Worm (Caenorhabditis elegans) whole organism, young adult: Measurements from ENCODE around the gene dao-4.

Source experiments
- C17E4.6 ChIP-seq: fragments of 200-800 bp; sonication (Bioruptor generic); IDR thresholded peaks from 2 replicates; pipeline ENCODE4 v1.3.6; 2022; ENCODE audit warnings: missing genetic modification reagents, missing genetic modification characterization, missing compliant biosample characterization
- F39B2.1 ChIP-seq: fragments of 200-800 bp; sonication (Bioruptor generic); IDR thresholded peaks from 2 replicates; pipeline ENCODE4 v1.3.6; 2022; ENCODE audit warnings: missing genetic modification reagents, missing genetic modification characterization, missing compliant biosample characterization
- F57C9.4 ChIP-seq: sonication (generic microtip); optimal IDR thresholded peaks from 2 replicates; lab custom pipeline; 2017; ENCODE audit warnings: mild to moderate bottlenecking, missing genetic modification characterization, missing compliant biosample characterization
- K11D2.4 ChIP-seq: fragments of 200-800 bp; sonication (Bioruptor generic); IDR thresholded peaks from 2 replicates; pipeline ENCODE4 v1.3.6; 2022; ENCODE audit warnings: missing genetic modification reagents, missing genetic modification characterization, missing compliant biosample characterization
- K12H6.12 ChIP-seq: fragments of 200-800 bp; sonication (Bioruptor generic); optimal IDR thresholded peaks from 2 replicates; lab custom pipeline; 2018; ENCODE audit warnings: mild to moderate bottlenecking, missing genetic modification characterization, missing compliant biosample characterization
- T07F8.4 ChIP-seq: sonication (generic microtip); optimal IDR thresholded peaks from 2 replicates; lab custom pipeline; 2016; ENCODE audit warnings: mild to moderate bottlenecking, missing genetic modification characterization, moderate library complexity, missing compliant biosample characterization
- Y56A3A.18 ChIP-seq: fragments of 200-800 bp; sonication (Bioruptor generic); IDR thresholded peaks from 2 replicates; pipeline ENCODE4 v1.3.6; 2022; ENCODE audit warnings: missing genetic modification reagents, missing genetic modification characterization, missing compliant biosample characterization
- Y79H2A.3 ChIP-seq: fragments of 200-800 bp; sonication (Bioruptor generic); conservative IDR thresholded peaks from 2 replicates; pipeline ENCODE4 v1.3.6; 2022; ENCODE audit warnings: missing genetic modification reagents, missing genetic modification characterization, missing compliant biosample characterization
- akir-1 ChIP-seq: fragments of 200-800 bp; sonication (Bioruptor generic); optimal IDR thresholded peaks from 2 replicates; lab custom pipeline; 2018; ENCODE audit warnings: mild to moderate bottlenecking, missing genetic modification characterization, moderate library complexity, missing compliant biosample characterization
- aptf-3 ChIP-seq: fragments of 200-800 bp; sonication (Bioruptor generic); IDR thresholded peaks from 2 replicates; pipeline ENCODE4 v1.3.6; 2022; ENCODE audit warnings: missing genetic modification characterization, missing compliant biosample characterization
- attf-3 ChIP-seq: fragments of 200-800 bp; sonication (Bioruptor generic); conservative IDR thresholded peaks from 2 replicates; pipeline ENCODE4 v1.3.6; 2022; ENCODE audit warnings: missing genetic modification reagents, missing genetic modification characterization, missing compliant biosample characterization
- bed-2 ChIP-seq: fragments of 200-800 bp; sonication (Bioruptor generic); IDR thresholded peaks from 2 replicates; pipeline ENCODE4 v1.3.6; 2022; ENCODE audit warnings: missing genetic modification reagents, missing genetic modification characterization, missing compliant biosample characterization
- ccch-3 ChIP-seq: fragments of 200-800 bp; sonication (Bioruptor generic); optimal IDR thresholded peaks from 2 replicates; lab custom pipeline; 2018; ENCODE audit warnings: mild to moderate bottlenecking, missing genetic modification characterization, missing compliant biosample characterization
- cebp-2 ChIP-seq: fragments of 200-800 bp; sonication (Bioruptor generic); IDR thresholded peaks from 2 replicates; pipeline ENCODE4 v1.3.6; 2022; ENCODE audit warnings: missing genetic modification characterization, missing compliant biosample characterization
- ceh-40 ChIP-seq: fragments of 200-800 bp; sonication (Bioruptor generic); IDR thresholded peaks from 2 replicates; pipeline ENCODE4 v1.3.6; 2022; ENCODE audit warnings: missing genetic modification characterization, missing compliant biosample characterization
- ceh-79 ChIP-seq: sonication (generic microtip); optimal IDR thresholded peaks from 2 replicates; lab custom pipeline; 2017; ENCODE audit warnings: mild to moderate bottlenecking, missing genetic modification characterization, missing compliant biosample characterization
- dox-1 ChIP-seq: fragments of 200-800 bp; sonication (Bioruptor generic); IDR thresholded peaks from 2 replicates; pipeline ENCODE4 v1.3.6; 2022; ENCODE audit warnings: missing genetic modification reagents, missing genetic modification characterization, missing compliant biosample characterization
- dpff-1 ChIP-seq: sonication (generic microtip); optimal IDR thresholded peaks from 2 replicates; lab custom pipeline; 2017; ENCODE audit warnings: mild to moderate bottlenecking, missing genetic modification characterization, missing compliant biosample characterization
- efl-1 ChIP-seq: fragments of 150-350 bp; optimal IDR thresholded peaks from 2 replicates; lab custom pipeline; 2014; ENCODE audit warnings: missing biosample characterization, missing genetic modification reagents, missing genetic modification characterization
- egrh-3 ChIP-seq: fragments of 200-800 bp; sonication (Bioruptor generic); IDR thresholded peaks from 2 replicates; pipeline ENCODE4 v1.3.6; 2022; ENCODE audit warnings: missing genetic modification reagents, missing genetic modification characterization, missing compliant biosample characterization
- gei-17 ChIP-seq: fragments of 200-800 bp; sonication (Bioruptor generic); optimal IDR thresholded peaks from 2 replicates; lab custom pipeline; 2018; ENCODE audit warnings: mild to moderate bottlenecking, missing genetic modification characterization, missing compliant biosample characterization
- hlh-12 ChIP-seq: sonication (generic microtip); optimal IDR thresholded peaks from 2 replicates; lab custom pipeline; 2016; ENCODE audit warnings: missing genetic modification characterization, missing compliant biosample characterization
- hlh-26 ChIP-seq: fragments of 200-800 bp; sonication (Bioruptor generic); conservative IDR thresholded peaks from 2 replicates; pipeline ENCODE4 v1.3.6; 2022; ENCODE audit warnings: missing genetic modification reagents, missing genetic modification characterization, missing compliant biosample characterization
- hmg-1.2 ChIP-seq: fragments of 200-800 bp; sonication (Bioruptor generic); IDR thresholded peaks from 2 replicates; pipeline ENCODE4 v1.3.6; 2022; ENCODE audit warnings: missing genetic modification reagents, missing genetic modification characterization, missing compliant biosample characterization
- hsf-1 ChIP-seq: fragments of 200-800 bp; sonication (Bioruptor generic); IDR thresholded peaks from 2 replicates; pipeline ENCODE4 v1.3.6; 2022; ENCODE audit warnings: missing genetic modification reagents, missing genetic modification characterization, missing compliant biosample characterization
- mel-28 ChIP-seq: sonication (generic microtip); optimal IDR thresholded peaks from 2 replicates; lab custom pipeline; 2016; ENCODE audit warnings: borderline replicate concordance, mild to moderate bottlenecking, missing genetic modification characterization, missing compliant biosample characterization
- nfya-2 ChIP-seq: fragments of 200-800 bp; sonication (Bioruptor generic); IDR thresholded peaks from 2 replicates; pipeline ENCODE4 v1.3.6; 2022; ENCODE audit warnings: missing genetic modification reagents, missing genetic modification characterization, missing compliant biosample characterization
- nhr-120 ChIP-seq: fragments of 200-800 bp; sonication (Bioruptor generic); IDR thresholded peaks from 2 replicates; pipeline ENCODE4 v1.3.6; 2022; ENCODE audit warnings: missing genetic modification characterization, missing compliant biosample characterization
- nhr-80 ChIP-seq: sonication (generic microtip); optimal IDR thresholded peaks from 2 replicates; lab custom pipeline; 2016; ENCODE audit warnings: missing genetic modification characterization, missing compliant biosample characterization
- nhr-90 ChIP-seq: sonication (generic microtip); optimal IDR thresholded peaks from 2 replicates; lab custom pipeline; 2016; ENCODE audit warnings: missing genotype, mild to moderate bottlenecking, missing genetic modification characterization, missing compliant biosample characterization
- pha-4 ChIP-seq: fragments of 150-350 bp; sonication (generic microtip); optimal IDR thresholded peaks from 2 replicates; lab custom pipeline; 2014; ENCODE audit warnings: missing biosample characterization, missing genetic modification reagents, missing genetic modification characterization
- rec-8 ChIP-seq, 2 experiments: sonication (generic microtip); optimal IDR thresholded peaks; 2 replicates each; lab custom pipeline; 2016; ENCODE audit warnings: mild to moderate bottlenecking in 2 of 2, missing genetic modification characterization in 2 of 2, missing genetic modification reagents in 2 of 2, missing genotype in 2 of 2, missing biosample characterization in 1 of 2, missing compliant biosample characterization in 1 of 2, moderate library complexity in 1 of 2
- repo-1 ChIP-seq: sonication (generic microtip); optimal IDR thresholded peaks from 2 replicates; lab custom pipeline; 2017; ENCODE audit warnings: mild to moderate bottlenecking, missing genetic modification characterization, missing compliant biosample characterization
- snpc-3.4 ChIP-seq: sonication (generic microtip); optimal IDR thresholded peaks from 2 replicates; lab custom pipeline; 2017; ENCODE audit warnings: missing genetic modification characterization, mild to moderate bottlenecking, missing compliant biosample characterization, antibody characterized with exemption, moderate library complexity, missing genotype, missing genetic modification reagents
- somi-1 ChIP-seq: fragments of 200-800 bp; sonication (Bioruptor generic); optimal IDR thresholded peaks from 2 replicates; lab custom pipeline; 2018; ENCODE audit warnings: mild to moderate bottlenecking, missing genetic modification characterization, missing compliant biosample characterization
- tbp1 ChIP-seq: fragments of 200-800 bp; sonication (Bioruptor generic); optimal IDR thresholded peaks from 2 replicates; lab custom pipeline; 2018; ENCODE audit warnings: mild to moderate bottlenecking, missing genetic modification characterization, missing compliant biosample characterization
- tbx-9 ChIP-seq: sonication (generic microtip); optimal IDR thresholded peaks from 2 replicates; lab custom pipeline; 2016; ENCODE audit warnings: borderline replicate concordance, missing genetic modification characterization, inconsistent platforms, missing compliant biosample characterization
- unc-130 ChIP-seq: sonication (generic microtip); optimal IDR thresholded peaks from 2 replicates; lab custom pipeline; 2016; ENCODE audit warnings: missing genetic modification reagents, missing genetic modification characterization, missing compliant biosample characterization
- zim-3 ChIP-seq: sonication (generic microtip); optimal IDR thresholded peaks from 2 replicates; lab custom pipeline; 2017; ENCODE audit warnings: mild to moderate bottlenecking, missing genetic modification characterization, moderate library complexity, missing compliant biosample characterization
- ztf-25 ChIP-seq: fragments of 200-800 bp; sonication (Bioruptor generic); IDR thresholded peaks from 2 replicates; pipeline ENCODE4 v1.3.6; 2022; ENCODE audit warnings: missing genetic modification reagents, missing genetic modification characterization, missing compliant biosample characterization
- ztf-3 ChIP-seq: fragments of 200-800 bp; sonication (Bioruptor generic); optimal IDR thresholded peaks from 2 replicates; lab custom pipeline; 2018; ENCODE audit warnings: mild to moderate bottlenecking, missing genetic modification characterization, missing compliant biosample characterization

The dao-4 gene

ce11 chrX:10068468-10068867 lies 6.6 kb upstream of the dao-4 start:
- no peak for TF ChIP-seq nhr-120 (GFP tag; lab: Robert Waterston, UW)
- 0 out of 2 replicates have a peak, but pooled peaks have one; percentile 48 for TF ChIP-seq K11D2.4
- TF ChIP-seq Y56A3A.18 (GFP tag; lab: Robert Waterston, UW): no peak
- no peak for TF ChIP-seq ztf-3 (GFP tag; lab: Kevin White, UChicago)
- TF ChIP-seq ccch-3 (GFP tag; lab: Kevin White, UChicago): no peak
- no peak for TF ChIP-seq nfya-2 (GFP tag; lab: Robert Waterston, UW)
- TF ChIP-seq, all 124 proteins: peak for 1

- TF ChIP-seq somi-1 (no peak), K12H6.12 (tag; lab: Kevin White, UChicago) (no peak), gei-17 (no peak), ceh-40 (GFP tag; lab: Robert Waterston, UW) (no peak), F39B2.1 (no peak), cebp-2 (GFP tag; lab: Robert Waterston, UW) (no peak)
Observed at ce11 chrX:10069692-10070091, 5.4 kb upstream of the dao-4 start, which contains the start of gene mlck-1. Gene mlck-1, minus strand, starts transcription at chrX:10069792.

- TF ChIP-seq egrh-3 (no peak), nhr-80 (peak; percentile 83), hmg-1.2 (GFP tag; lab: Robert Waterston, UW) (peak; percentile 66; the same call in 1 of the 2 replicates)
Observed at ce11 chrX:10074233-10074632, 855 bp upstream of the dao-4 start, which contains the start of gene ZC373.5. Gene ZC373.5, minus strand, starts transcription at chrX:10074391.

ce11 chrX:10076334-10076733 lies 1.2 kb downstream of the dao-4 start:
- TF ChIP-seq Y79H2A.3 (GFP tag; lab: Robert Waterston, UW) (no peak), nhr-120 (GFP tag; lab: Robert Waterston, UW) (no peak), hsf-1 (no peak), attf-3 (no peak), zim-3 (no peak), nhr-90 (no peak), snpc-3.4 (tag; lab: Kevin White, UChicago) (no peak), rec-8 (tag; optimal IDR thresholded peaks at IDR 0.05; lab: Kevin White, UChicago) (no peak), pha-4 (tag; lab: Kevin White, UChicago) (no peak), T07F8.4 (no peak), F57C9.4 (tag; lab: Kevin White, UChicago) (no peak), dox-1 (no peak), bed-2 (GFP tag; lab: Robert Waterston, UW) (no peak), hlh-26 (GFP tag; lab: Robert Waterston, UW) (no peak), ceh-79 (no peak), unc-130 (no peak), ztf-25 (GFP tag; lab: Robert Waterston, UW) (no peak), repo-1 (tag; lab: Kevin White, UChicago) (no peak), Y56A3A.18 (GFP tag; lab: Robert Waterston, UW) (no peak)

ce11 chrX:10077297-10077696 lies 2.2 kb downstream of the dao-4 start, which contains the start of gene col-176:
Gene col-176, plus strand, starts transcription at chrX:10077597.
- TF ChIP-seq tbx-9 (tag; lab: Kevin White, UChicago) (no peak), akir-1 (no peak), mel-28 (no peak), tbp1 (GFP tag; lab: Kevin White, UChicago) (no peak), ceh-40 (GFP tag; lab: Robert Waterston, UW) (no peak), efl-1 (GFP tag; lab: Kevin White, UChicago) (no peak), hlh-12 (tag; lab: Kevin White, UChicago) (no peak), aptf-3 (GFP tag; lab: Robert Waterston, UW) (no peak), C17E4.6 (no peak), dpff-1 (tag; lab: Kevin White, UChicago) (no peak)
